Worm (Caenorhabditis elegans): ENCODE measurements around the gene srj-27.

The srj-27 gene

DNA sequence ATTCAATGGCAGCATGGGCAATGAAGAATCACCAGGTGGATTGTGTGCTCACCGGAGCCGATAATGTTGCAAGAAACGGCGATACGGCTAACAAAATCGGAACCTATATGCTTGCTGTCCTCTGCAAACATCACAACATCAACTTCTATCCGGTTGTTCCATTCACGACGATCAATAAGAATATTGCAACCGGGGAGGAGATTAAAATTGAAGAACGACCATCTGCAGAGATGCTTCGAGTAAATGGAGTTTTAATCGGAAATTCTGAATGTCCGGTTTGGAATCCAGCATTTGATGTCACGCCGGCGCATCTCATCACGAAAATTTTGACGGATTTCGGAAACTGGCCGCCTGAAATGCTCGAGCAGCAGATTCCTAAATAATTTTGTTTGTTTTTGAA is 43.7 kb downstream of the srj-27 start:
- no peak for TF ChIP-seq mls-2 (tag; optimal IDR thresholded peaks at IDR 0.05)
- TF ChIP-seq pha-4 (tag; optimal IDR thresholded peaks at IDR 0.05): no peak
- no peak for TF ChIP-seq bed-3 (GFP tag; optimal IDR thresholded peaks at IDR 0.05)

ce11 chrV:15082291-15082690 is 45.0 kb downstream of the srj-27 start, which contains the start of the genes C01G10.10 and C01G10.9:
TSS of gene C01G10.10 (minus strand) at chrV:15082441.
TSS of gene C01G10.9 (plus strand) at chrV:15082530.
- TF ChIP-seq cnd-1 (tag; optimal IDR thresholded peaks at IDR 0.05): peak; percentile 3
- no peak for TF ChIP-seq lin-32 (GFP tag; optimal IDR thresholded peaks at IDR 0.05)
- peak; percentile 41 for TF ChIP-seq lsy-2 (tag; optimal IDR thresholded peaks at IDR 0.05)
- TF ChIP-seq ceh-83 (GFP tag; optimal IDR thresholded peaks at IDR 0.05): no peak
- no peak for TF ChIP-seq sptf-1 (tag; optimal IDR thresholded peaks at IDR 0.05)
- TF ChIP-seq ces-1 (GFP tag; optimal IDR thresholded peaks at IDR 0.05): peak; percentile 8
- TF ChIP-seq drap-1 (GFP tag; optimal IDR thresholded peaks at IDR 0.05): peak; percentile 37

DNA sequence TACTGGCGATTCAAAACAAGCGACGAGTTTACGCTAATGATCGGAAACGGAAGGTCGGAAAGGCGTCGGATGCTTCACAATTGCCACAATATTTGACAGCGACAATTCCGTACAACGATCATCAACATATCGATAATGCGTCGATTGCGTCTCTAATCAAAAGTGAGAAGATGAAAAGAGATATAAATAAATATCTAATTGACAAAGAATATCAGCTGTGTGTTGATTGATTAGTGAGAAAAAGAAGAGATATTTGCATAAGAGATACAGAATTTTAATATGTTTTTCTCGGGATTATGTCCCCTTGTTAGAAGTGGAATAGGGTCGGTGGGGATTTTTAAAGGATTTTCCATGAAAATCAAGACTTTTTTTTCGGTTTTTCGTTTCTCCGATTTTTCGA is 48.8 kb downstream of the srj-27 start:
- TF ChIP-seq snpc-4 (tag; optimal IDR thresholded peaks at IDR 0.05) (no peak), ceh-43 (GFP tag; optimal IDR thresholded peaks at IDR 0.05) (no peak), unc-120 (tag; optimal IDR thresholded peaks at IDR 0.05; ENCODE audit: poor library complexity, severe bottlenecking) (peak; percentile 19), nhr-237 (tag; optimal IDR thresholded peaks at IDR 0.05) (no peak), mab-5 (tag; optimal IDR thresholded peaks at IDR 0.05) (peak; percentile 16), unc-62 (GFP tag; optimal IDR thresholded peaks at IDR 0.05) (peak; percentile 82)

Data from whole organism, mixed stage, embryonic.